Worm (Caenorhabditis elegans): ENCODE results near the gene nhr-203.

ce11 chrV:494284-494683 is 34.7 kb downstream of the nhr-203 start, which contains the start of gene nhr-131:
- TF ChIP-seq ztf-23 (GFP tag; IDR thresholded peaks at IDR 0.05) (no peak), tab-1 (GFP tag; IDR thresholded peaks at IDR 0.05) (no peak), flt-1 (GFP tag; IDR thresholded peaks at IDR 0.05) (no peak), ztf-29 (GFP tag; IDR thresholded peaks at IDR 0.05) (no peak), ref-1 (GFP tag; conservative IDR thresholded peaks at IDR 0.05) (no peak), med-1 (GFP tag; optimal IDR thresholded peaks at IDR 0.05; ENCODE audit: insufficient read depth) (no peak), klf-2 (GFP tag; conservative IDR thresholded peaks at IDR 0.05) (no peak)

All from whole organism, midembryonic.